Worm (Caenorhabditis elegans) whole organism, L2 larva: ENCODE measurements around the gene K10H10.9.
A peak's percentile ranks its signal among the peaks of the same experiment; 100 is the strongest.

ENCODE experiments used
- C34F6.9 ChIP-seq: fragments of 150-350 bp; optimal IDR thresholded peaks from 2 replicates; lab custom pipeline; 2014; ENCODE audit warnings: missing biosample characterization, missing genetic modification characterization
- F13H6.1 ChIP-seq: sonication (generic microtip); optimal IDR thresholded peaks from 2 replicates; lab custom pipeline; 2016; ENCODE audit warnings: missing genetic modification characterization, missing compliant biosample characterization
- R02D3.7 ChIP-seq: fragments of 150-350 bp; optimal IDR thresholded peaks from 2 replicates; lab custom pipeline; 2014; ENCODE audit warnings: missing biosample characterization, missing genetic modification characterization
- ZK546.5 ChIP-seq: sonication (generic microtip); optimal IDR thresholded peaks from 2 replicates; lab custom pipeline; 2017; ENCODE audit warnings: missing biosample characterization, missing genetic modification characterization
- alr-1 ChIP-seq: fragments of 150-350 bp; optimal IDR thresholded peaks from 2 replicates; lab custom pipeline; 2014; ENCODE audit warnings: missing biosample characterization, missing genetic modification characterization
- aly-2 ChIP-seq: fragments of 150-350 bp; optimal IDR thresholded peaks from 2 replicates; lab custom pipeline; 2014; ENCODE audit warnings: missing biosample characterization, missing genetic modification characterization
- ama-1 ChIP-seq: fragments of 150-350 bp; optimal IDR thresholded peaks from 2 replicates; lab custom pipeline; 2018; ENCODE audit warnings: inconsistent platforms
- blmp-1 ChIP-seq: sonication (generic microtip); optimal IDR thresholded peaks from 2 replicates; lab custom pipeline; 2017; ENCODE audit warnings: missing genetic modification characterization, mild to moderate bottlenecking, missing compliant biosample characterization, antibody characterized with exemption, moderate library complexity; ENCODE audit not compliant: insufficient read depth
- ceh-16 ChIP-seq: fragments of 150-350 bp; optimal IDR thresholded peaks from 2 replicates; lab custom pipeline; 2014; ENCODE audit warnings: missing biosample characterization, missing genetic modification characterization
- ceh-82 ChIP-seq: fragments of 150-350 bp; optimal IDR thresholded peaks from 2 replicates; lab custom pipeline; 2014; ENCODE audit warnings: missing biosample characterization, missing genetic modification characterization
- crh-2 ChIP-seq: sonication (generic microtip); optimal IDR thresholded peaks from 2 replicates; lab custom pipeline; 2017; ENCODE audit warnings: missing biosample characterization, missing genetic modification characterization
- dmd-4 ChIP-seq: sonication (generic microtip); optimal IDR thresholded peaks from 2 replicates; lab custom pipeline; 2017; ENCODE audit warnings: missing biosample characterization, missing genetic modification characterization
- egl-27 ChIP-seq: sonication (generic microtip); optimal IDR thresholded peaks from 3 replicates; lab custom pipeline; 2017; ENCODE audit warnings: missing biosample characterization, missing genetic modification reagents, missing genetic modification characterization
- elt-1 ChIP-seq: fragments of 150-350 bp; optimal IDR thresholded peaks from 2 replicates; lab custom pipeline; 2014; ENCODE audit warnings: missing biosample characterization, missing genetic modification characterization
- elt-3 ChIP-seq: sonication (generic microtip); optimal IDR thresholded peaks from 2 replicates; lab custom pipeline; 2017; ENCODE audit warnings: missing biosample characterization, missing genetic modification characterization
- fos-1 ChIP-seq: fragments of 150-350 bp; optimal IDR thresholded peaks from 2 replicates; lab custom pipeline; 2014; ENCODE audit warnings: missing biosample characterization, missing genetic modification characterization
- gmeb-1 ChIP-seq: fragments of 150-350 bp; optimal IDR thresholded peaks from 2 replicates; lab custom pipeline; 2014; ENCODE audit warnings: missing biosample characterization, missing genetic modification characterization
- lin-11 ChIP-seq: fragments of 150-350 bp; sonication (generic microtip); optimal IDR thresholded peaks from 2 replicates; lab custom pipeline; 2014; ENCODE audit warnings: missing biosample characterization, missing genetic modification characterization, inconsistent platforms, mixed read lengths
- lin-13 ChIP-seq: fragments of 150-350 bp; optimal IDR thresholded peaks from 2 replicates; lab custom pipeline; 2014; ENCODE audit warnings: missing biosample characterization, missing genetic modification reagents, missing genetic modification characterization
- lsy-2 ChIP-seq, 2 experiments: fragments of 150-350 bp in 1 of 2; sonication (generic microtip) in 1 of 2; optimal IDR thresholded peaks; 2 replicates each; lab custom pipeline; 2014 to 2017; ENCODE audit warnings: missing biosample characterization in 2 of 2, missing genetic modification characterization in 2 of 2
- mab-5 ChIP-seq: fragments of 150-350 bp; optimal IDR thresholded peaks from 2 replicates; lab custom pipeline; 2014; ENCODE audit warnings: missing biosample characterization, missing genetic modification characterization
- mbf-1 ChIP-seq: sonication (generic microtip); optimal IDR thresholded peaks from 2 replicates; lab custom pipeline; 2017; ENCODE audit warnings: missing biosample characterization, missing genetic modification characterization
- mdl-1 ChIP-seq, 2 experiments: fragments of 150-350 bp in 1 of 2; sonication (generic microtip) in 1 of 2; optimal IDR thresholded peaks; 2 replicates each; lab custom pipeline; 2017; ENCODE audit warnings: missing biosample characterization in 2 of 2, missing genetic modification characterization in 2 of 2
- nhr-11 ChIP-seq: fragments of 150-350 bp; optimal IDR thresholded peaks from 2 replicates; lab custom pipeline; 2014; ENCODE audit warnings: missing biosample characterization, missing genetic modification characterization
- nhr-12 ChIP-seq: fragments of 150-350 bp; optimal IDR thresholded peaks from 2 replicates; lab custom pipeline; 2014; ENCODE audit warnings: missing biosample characterization, missing genetic modification characterization
- nhr-129 ChIP-seq: fragments of 150-350 bp; optimal IDR thresholded peaks from 2 replicates; lab custom pipeline; 2014; ENCODE audit warnings: missing biosample characterization, missing genetic modification characterization
- nhr-21 ChIP-seq: fragments of 150-350 bp; optimal IDR thresholded peaks from 2 replicates; lab custom pipeline; 2014; ENCODE audit warnings: missing biosample characterization, missing genetic modification characterization
- nhr-23 ChIP-seq: fragments of 150-350 bp; optimal IDR thresholded peaks from 2 replicates; lab custom pipeline; 2014; ENCODE audit warnings: missing biosample characterization, missing genetic modification reagents, missing genetic modification characterization
- nhr-237 ChIP-seq: fragments of 150-350 bp; optimal IDR thresholded peaks from 2 replicates; lab custom pipeline; 2014; ENCODE audit warnings: missing biosample characterization, missing genetic modification characterization
- nhr-25 ChIP-seq: fragments of 150-350 bp; sonication (generic microtip); optimal IDR thresholded peaks from 3 replicates; lab custom pipeline; 2014; ENCODE audit warnings: missing biosample characterization, missing genetic modification characterization
- nhr-6 ChIP-seq: fragments of 150-350 bp; optimal IDR thresholded peaks from 2 replicates; lab custom pipeline; 2014; ENCODE audit warnings: missing biosample characterization, missing genetic modification characterization
- sma-3 ChIP-seq: sonication (generic microtip); optimal IDR thresholded peaks from 2 replicates; lab custom pipeline; 2016; ENCODE audit warnings: missing genetic modification reagents, missing genetic modification characterization, missing compliant biosample characterization
- snpc-4 ChIP-seq: fragments of 150-350 bp; optimal IDR thresholded peaks from 2 replicates; lab custom pipeline; 2014; ENCODE audit warnings: missing biosample characterization, missing genetic modification characterization
- unc-55 ChIP-seq: fragments of 150-350 bp; sonication (generic microtip); optimal IDR thresholded peaks from 3 replicates; lab custom pipeline; 2014; ENCODE audit warnings: missing biosample characterization, missing genetic modification reagents, missing genetic modification characterization
- zag-1 ChIP-seq: fragments of 150-350 bp; optimal IDR thresholded peaks from 2 replicates; lab custom pipeline; 2014; ENCODE audit warnings: missing biosample characterization, missing genetic modification characterization
- ztf-1 ChIP-seq: fragments of 200-800 bp; sonication (Bioruptor generic); conservative IDR thresholded peaks from 2 replicates; pipeline ENCODE4 v1.3.6; 2022; ENCODE audit warnings: missing genetic modification characterization, missing compliant biosample characterization
- ztf-11 ChIP-seq: sonication (generic microtip); optimal IDR thresholded peaks from 2 replicates; lab custom pipeline; 2017; ENCODE audit warnings: missing biosample characterization, missing genetic modification characterization

K10H10.9 gene

ce11 chrII:14550613-14551012 is 35.7 kb upstream of the K10H10.9 start, which contains the start of gene nlp-41:
Gene nlp-41, plus strand, starts transcription at chrII:14550913.
- TF ChIP-seq aly-2 (tag; lab: Kevin White, UChicago) (no peak), R02D3.7 (no peak), egl-27 (tag; lab: Kevin White, UChicago) (no peak), nhr-11 (tag; lab: Kevin White, UChicago) (no peak), elt-3 (tag; lab: Kevin White, UChicago) (no peak), unc-55 (GFP tag; lab: Kevin White, UChicago) (no peak), nhr-6 (tag; lab: Kevin White, UChicago) (no peak), ztf-1 (no peak), ceh-82 (tag; lab: Kevin White, UChicago) (no peak), ama-1 (lab: Kevin White, UChicago) (no peak), snpc-4 (tag; lab: Kevin White, UChicago) (no peak), alr-1 (tag; lab: Kevin White, UChicago) (no peak), blmp-1 (tag; lab: Kevin White, UChicago) (no peak), mab-5 (tag; lab: Kevin White, UChicago) (no peak), sma-3 (GFP tag; lab: Kevin White, UChicago) (no peak), nhr-12 (tag; lab: Kevin White, UChicago) (no peak), ztf-11 (tag; lab: Kevin White, UChicago) (no peak), mdl-1 (tag; optimal IDR thresholded peaks at IDR 0.05; lab: Kevin White, UChicago) (no peak), zag-1 (tag; lab: Kevin White, UChicago) (no peak), lin-11 (tag; lab: Kevin White, UChicago) (no peak)

DNA sequence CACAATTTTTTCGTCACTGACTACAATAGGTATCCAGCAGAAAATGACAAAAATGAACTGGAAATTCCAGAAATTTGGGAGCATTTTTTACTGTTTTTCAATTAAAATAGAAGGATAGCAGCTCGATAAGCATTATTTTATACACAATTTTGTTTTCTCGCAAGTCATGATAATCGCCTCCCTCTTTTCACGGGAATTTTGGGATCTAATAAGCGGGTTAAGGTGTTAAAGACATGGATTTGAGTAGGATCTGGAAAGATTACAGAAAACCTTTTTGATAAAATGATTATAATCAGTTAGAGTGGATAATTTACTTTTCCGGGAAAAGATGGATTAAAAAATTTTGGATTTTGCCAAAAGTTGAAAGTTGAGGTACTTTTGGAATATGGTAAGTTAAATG is 33.8 kb upstream of the K10H10.9 start, which contains the start of gene gcy-29:
gcy-29 (minus strand) TSS at position 101 of the 400 bp plus-strand sequence.
- TF ChIP-seq sma-3 (GFP tag; lab: Kevin White, UChicago): no peak
- no peak for TF ChIP-seq ZK546.5
- no peak for TF ChIP-seq nhr-6 (tag; lab: Kevin White, UChicago)
- TF ChIP-seq nhr-21 (tag; lab: Kevin White, UChicago): no peak
- no peak for TF ChIP-seq ceh-16 (tag; lab: Kevin White, UChicago)
- TF ChIP-seq dmd-4 (tag; lab: Kevin White, UChicago): no peak
- no peak for TF ChIP-seq alr-1 (tag; lab: Kevin White, UChicago)
- no peak for TF ChIP-seq nhr-23 (tag; lab: Kevin White, UChicago)

ce11 chrII:14540551-14540950 is 25.6 kb upstream of the K10H10.9 start:
- peak; percentile 84 for TF ChIP-seq fos-1 (tag; lab: Kevin White, UChicago)
- no peak for TF ChIP-seq nhr-12 (tag; lab: Kevin White, UChicago)

DNA sequence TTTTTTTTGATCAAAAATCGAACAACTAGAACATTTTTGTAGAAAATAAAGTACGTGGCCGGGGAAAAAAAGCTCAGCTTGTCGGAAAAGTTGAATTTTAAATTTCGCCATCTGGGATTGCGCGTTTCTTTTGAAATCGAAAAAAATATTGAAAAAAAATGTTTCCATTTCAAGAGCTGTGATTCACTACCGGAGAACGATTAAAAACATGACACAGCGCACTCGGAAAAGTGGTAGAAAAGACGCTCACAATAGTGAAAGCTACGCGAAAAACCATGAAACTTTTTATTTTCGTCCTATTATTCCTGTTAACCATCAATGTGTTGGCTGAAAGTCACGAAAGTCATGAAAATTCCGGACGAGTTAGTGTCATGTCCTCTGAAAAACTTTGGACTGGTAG is 22.8 kb upstream of the K10H10.9 start, which contains the start of the genes clec-147 and C04H5.7:
clec-147 (minus strand) TSS at position 101 of the 400 bp plus-strand sequence.
C04H5.7 (plus strand) TSS at position 219 of the 400 bp plus-strand sequence.
- TF ChIP-seq sma-3 (GFP tag; lab: Kevin White, UChicago) (no peak), ZK546.5 (no peak)

DNA sequence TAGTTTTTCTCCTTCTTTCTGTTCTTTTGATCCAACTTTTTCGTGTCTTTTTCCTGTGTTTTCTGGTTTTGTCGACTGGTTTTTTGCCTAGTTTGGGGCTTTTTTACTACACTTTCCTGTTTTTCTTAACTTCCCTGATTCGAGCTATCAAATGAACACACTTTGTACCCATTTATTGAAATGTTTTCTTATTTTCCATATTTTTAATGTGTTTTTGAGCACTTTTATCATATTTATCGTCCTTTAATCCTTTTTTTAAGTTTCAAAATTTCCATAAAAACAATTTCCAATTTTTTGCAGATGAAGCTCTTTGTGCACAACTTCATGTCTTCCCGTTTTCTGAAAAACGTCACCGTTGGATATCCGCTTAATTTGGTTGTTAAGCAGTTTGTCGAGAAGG is 19.1 kb upstream of the K10H10.9 start, which contains the start of gene C04H5.1:
C04H5.1 (plus strand) TSS at position 301 of the 400 bp plus-strand sequence.
- TF ChIP-seq R02D3.7 (no peak), nhr-23 (tag; lab: Kevin White, UChicago) (no peak), zag-1 (tag; lab: Kevin White, UChicago) (no peak), sma-3 (GFP tag; lab: Kevin White, UChicago) (no peak), nhr-237 (tag; lab: Kevin White, UChicago) (no peak)
- TF ChIP-seq, all 48 proteins: peak for 0

- TF ChIP-seq nhr-25 (tag; lab: Kevin White, UChicago): peak; percentile 63
- peak; percentile 46 for TF ChIP-seq fos-1 (tag; lab: Kevin White, UChicago)
- TF ChIP-seq sma-3 (GFP tag; lab: Kevin White, UChicago): peak; percentile 84
- TF ChIP-seq nhr-129 (tag; lab: Kevin White, UChicago): peak; percentile 72
- no peak for TF ChIP-seq aly-2 (tag; lab: Kevin White, UChicago)
- peak; percentile 88 for TF ChIP-seq unc-55 (GFP tag; lab: Kevin White, UChicago)
- peak; percentile 65 for TF ChIP-seq lin-13 (GFP tag; lab: Kevin White, UChicago)
- peak; percentile 82 to 98 for TF ChIP-seq lsy-2 (tag; optimal IDR thresholded peaks at IDR 0.05; lab: Kevin White, UChicago)
- TF ChIP-seq C34F6.9: peak; percentile 81
- TF ChIP-seq crh-2: peak; percentile 70
- TF ChIP-seq nhr-21 (tag; lab: Kevin White, UChicago): no peak
- TF ChIP-seq ZK546.5: no peak
- no peak for TF ChIP-seq mbf-1
- peak; percentile 2 for TF ChIP-seq snpc-4 (tag; lab: Kevin White, UChicago)
- peak; percentile 59 for TF ChIP-seq F13H6.1 (tag; lab: Kevin White, UChicago)
- peak; percentile 33 for TF ChIP-seq gmeb-1
- no peak for TF ChIP-seq elt-1 (tag; lab: Kevin White, UChicago)
- no peak for TF ChIP-seq mab-5 (tag; lab: Kevin White, UChicago)
Observed at ce11 chrII:14528233-14528802, 13.4 kb upstream of the K10H10.9 start, which contains the start of the genes F57C2.5 and spat-1. Gene F57C2.5, minus strand, starts transcription at chrII:14528239. Gene spat-1, plus strand, starts transcription at chrII:14528752.
